Worm (Caenorhabditis elegans) whole organism, late embryonic: ENCODE data around the gene Y82E9BR.17.

Experiments
- C08G9.2 ChIP-seq: sonication (generic microtip); optimal IDR thresholded peaks from 2 replicates; lab custom pipeline; 2016; ENCODE audit warnings: mild to moderate bottlenecking, missing genetic modification characterization, moderate library complexity, missing compliant biosample characterization
- C38D4.7 ChIP-seq: fragments of 200-800 bp; sonication (Bioruptor generic); optimal IDR thresholded peaks from 2 replicates; lab custom pipeline; 2018; ENCODE audit warnings: mild to moderate bottlenecking, missing genetic modification characterization, moderate library complexity, missing compliant biosample characterization
- F13H6.1 ChIP-seq: sonication (generic microtip); optimal IDR thresholded peaks from 2 replicates; lab custom pipeline; 2016; ENCODE audit warnings: missing genetic modification characterization, missing compliant biosample characterization
- K02D7.2 ChIP-seq: sonication (generic microtip); optimal IDR thresholded peaks from 2 replicates; lab custom pipeline; 2017; ENCODE audit warnings: mild to moderate bottlenecking, missing genetic modification characterization, missing compliant biosample characterization
- K09A11.1 ChIP-seq: sonication (generic microtip); optimal IDR thresholded peaks from 2 replicates; lab custom pipeline; 2017; ENCODE audit warnings: antibody characterized with exemption, mild to moderate bottlenecking, missing genetic modification characterization, missing compliant biosample characterization; ENCODE audit not compliant: insufficient read depth
- ahr-1 ChIP-seq: sonication (generic microtip); optimal IDR thresholded peaks from 2 replicates; lab custom pipeline; 2016; ENCODE audit warnings: missing genetic modification characterization, missing compliant biosample characterization
- ama-1 ChIP-seq: fragments of 150-350 bp; optimal IDR thresholded peaks from 2 replicates; lab custom pipeline; 2014
- ceh-18 ChIP-seq: sonication (generic microtip); optimal IDR thresholded peaks from 2 replicates; lab custom pipeline; 2016; ENCODE audit warnings: missing genetic modification characterization, missing compliant biosample characterization
- ceh-19 ChIP-seq: fragments of 200-800 bp; sonication (Bioruptor generic); optimal IDR thresholded peaks from 2 replicates; lab custom pipeline; 2018; ENCODE audit warnings: mild to moderate bottlenecking, missing genetic modification characterization, missing compliant biosample characterization
- ceh-31 ChIP-seq: sonication (generic microtip); optimal IDR thresholded peaks from 2 replicates; lab custom pipeline; 2016; ENCODE audit warnings: missing genetic modification characterization, missing compliant biosample characterization
- ceh-45 ChIP-seq: fragments of 200-800 bp; sonication (Bioruptor generic); IDR thresholded peaks from 2 replicates; pipeline ENCODE4 v1.3.6; 2022; ENCODE audit warnings: missing genetic modification reagents, missing genetic modification characterization, missing compliant biosample characterization
- ceh-48 ChIP-seq: sonication (generic microtip); optimal IDR thresholded peaks from 2 replicates; lab custom pipeline; 2016; ENCODE audit warnings: missing genetic modification characterization, inconsistent platforms, missing compliant biosample characterization
- ceh-6 ChIP-seq: fragments of 200-800 bp; sonication (Bioruptor generic); optimal IDR thresholded peaks from 2 replicates; lab custom pipeline; 2018; ENCODE audit warnings: mild to moderate bottlenecking, missing genetic modification characterization, missing compliant biosample characterization
- che-1 ChIP-seq: sonication (generic microtip); optimal IDR thresholded peaks from 2 replicates; lab custom pipeline; 2016; ENCODE audit warnings: mild to moderate bottlenecking, missing genetic modification characterization, missing compliant biosample characterization
- dmd-4 ChIP-seq: sonication (generic microtip); optimal IDR thresholded peaks from 2 replicates; lab custom pipeline; 2016; ENCODE audit warnings: borderline replicate concordance, missing genetic modification characterization, missing compliant biosample characterization
- dve-1 ChIP-seq: sonication (generic microtip); optimal IDR thresholded peaks from 2 replicates; lab custom pipeline; 2017; ENCODE audit warnings: antibody characterized with exemption, mild to moderate bottlenecking, missing genetic modification characterization, missing compliant biosample characterization
- elt-2 ChIP-seq: sonication (generic microtip); optimal IDR thresholded peaks from 2 replicates; lab custom pipeline; 2016; ENCODE audit warnings: missing genetic modification reagents, missing genetic modification characterization, missing compliant biosample characterization
- elt-4 ChIP-seq: sonication (generic microtip); optimal IDR thresholded peaks from 2 replicates; lab custom pipeline; 2016; ENCODE audit warnings: missing genetic modification characterization, missing compliant biosample characterization
- eyg-1 ChIP-seq: sonication (generic microtip); optimal IDR thresholded peaks from 2 replicates; lab custom pipeline; 2016; ENCODE audit warnings: missing genotype, missing genetic modification characterization, missing compliant biosample characterization
- fkh-10 ChIP-seq: fragments of 150-350 bp; optimal IDR thresholded peaks from 2 replicates; lab custom pipeline; 2014; ENCODE audit warnings: missing biosample characterization, missing genetic modification reagents, missing genetic modification characterization
- fkh-6 ChIP-seq: sonication (generic microtip); optimal IDR thresholded peaks from 2 replicates; lab custom pipeline; 2016; ENCODE audit warnings: missing genetic modification characterization, missing compliant biosample characterization
- hlh-15 ChIP-seq: sonication (generic microtip); optimal IDR thresholded peaks from 2 replicates; lab custom pipeline; 2016; ENCODE audit warnings: missing genetic modification characterization, missing compliant biosample characterization
- hlh-30 ChIP-seq: sonication (generic microtip); optimal IDR thresholded peaks from 2 replicates; lab custom pipeline; 2017; ENCODE audit warnings: antibody characterized with exemption, missing genetic modification characterization, missing compliant biosample characterization; ENCODE audit not compliant: insufficient read depth
- hlh-8 ChIP-seq: sonication (generic microtip); optimal IDR thresholded peaks from 2 replicates; lab custom pipeline; 2016; ENCODE audit warnings: missing genotype, missing genetic modification characterization, missing compliant biosample characterization
- lim-6 ChIP-seq: sonication (generic microtip); optimal IDR thresholded peaks from 2 replicates; lab custom pipeline; 2016; ENCODE audit warnings: missing genetic modification characterization, missing compliant biosample characterization
- lin-11 ChIP-seq: fragments of 200-800 bp; sonication (Bioruptor generic); optimal IDR thresholded peaks from 2 replicates; lab custom pipeline; 2018; ENCODE audit warnings: mild to moderate bottlenecking, missing genetic modification characterization, missing compliant biosample characterization
- madf-2 ChIP-seq: sonication (generic microtip); optimal IDR thresholded peaks from 2 replicates; lab custom pipeline; 2017; ENCODE audit warnings: missing genetic modification characterization, missing compliant biosample characterization
- nfya-1 ChIP-seq: sonication (generic microtip); optimal IDR thresholded peaks from 2 replicates; lab custom pipeline; 2017; ENCODE audit warnings: missing genetic modification characterization, mild to moderate bottlenecking, missing compliant biosample characterization, antibody characterized with exemption, moderate library complexity
- nhr-11 ChIP-seq: fragments of 150-350 bp; optimal IDR thresholded peaks from 2 replicates; lab custom pipeline; 2014; ENCODE audit warnings: missing biosample characterization, missing genetic modification characterization
- npax-4 ChIP-seq: sonication (generic microtip); optimal IDR thresholded peaks from 2 replicates; lab custom pipeline; 2016; ENCODE audit warnings: missing genetic modification characterization, missing compliant biosample characterization
- odd-2 ChIP-seq: sonication (generic microtip); optimal IDR thresholded peaks from 2 replicates; lab custom pipeline; 2017; ENCODE audit warnings: antibody characterized with exemption, mild to moderate bottlenecking, missing genetic modification characterization, missing compliant biosample characterization
- pag-3 ChIP-seq: sonication (generic microtip); optimal IDR thresholded peaks from 2 replicates; lab custom pipeline; 2016; ENCODE audit warnings: missing compliant biosample characterization, missing genetic modification characterization, borderline replicate concordance
- pha-2 ChIP-seq: sonication (generic microtip); optimal IDR thresholded peaks from 2 replicates; lab custom pipeline; 2017; ENCODE audit warnings: mild to moderate bottlenecking, missing genetic modification characterization, missing compliant biosample characterization
- pqm-1 ChIP-seq: sonication (generic microtip); optimal IDR thresholded peaks from 2 replicates; lab custom pipeline; 2016; ENCODE audit warnings: missing genetic modification characterization, missing compliant biosample characterization
- pros-1 ChIP-seq: fragments of 150-350 bp; optimal IDR thresholded peaks from 2 replicates; lab custom pipeline; 2014; ENCODE audit warnings: missing biosample characterization, missing genetic modification reagents, missing genetic modification characterization
- rnt-1 ChIP-seq: sonication (generic microtip); optimal IDR thresholded peaks from 2 replicates; lab custom pipeline; 2016; ENCODE audit warnings: missing genetic modification characterization, missing compliant biosample characterization
- sdc-2 ChIP-seq: sonication (generic microtip); optimal IDR thresholded peaks from 2 replicates; lab custom pipeline; 2016; ENCODE audit warnings: missing genotype, missing genetic modification characterization, missing compliant biosample characterization
- syd-9 ChIP-seq: sonication (generic microtip); optimal IDR thresholded peaks from 2 replicates; lab custom pipeline; 2016; ENCODE audit warnings: mild to moderate bottlenecking, missing genetic modification characterization, moderate library complexity, missing compliant biosample characterization
- tbx-2 ChIP-seq: sonication (generic microtip); optimal IDR thresholded peaks from 2 replicates; lab custom pipeline; 2016; ENCODE audit warnings: missing genetic modification characterization, missing compliant biosample characterization
- tbx-7 ChIP-seq: sonication (generic microtip); optimal IDR thresholded peaks from 2 replicates; lab custom pipeline; 2016; ENCODE audit warnings: missing genotype, missing genetic modification characterization, missing compliant biosample characterization
- ttx-3 ChIP-seq: sonication (generic microtip); optimal IDR thresholded peaks from 2 replicates; lab custom pipeline; 2016; ENCODE audit warnings: missing genetic modification reagents, missing genetic modification characterization, missing compliant biosample characterization
- unc-42 ChIP-seq: sonication (generic microtip); optimal IDR thresholded peaks from 2 replicates; lab custom pipeline; 2016; ENCODE audit warnings: missing genotype, missing genetic modification characterization, missing compliant biosample characterization
- unc-55 ChIP-seq: sonication (generic microtip); optimal IDR thresholded peaks from 2 replicates; lab custom pipeline; 2017; ENCODE audit warnings: missing biosample characterization, missing genetic modification reagents, missing genetic modification characterization
- ztf-16 ChIP-seq: sonication (generic microtip); optimal IDR thresholded peaks from 2 replicates; lab custom pipeline; 2017; ENCODE audit warnings: missing genetic modification characterization, missing compliant biosample characterization

The Y82E9BR.17 gene

DNA sequence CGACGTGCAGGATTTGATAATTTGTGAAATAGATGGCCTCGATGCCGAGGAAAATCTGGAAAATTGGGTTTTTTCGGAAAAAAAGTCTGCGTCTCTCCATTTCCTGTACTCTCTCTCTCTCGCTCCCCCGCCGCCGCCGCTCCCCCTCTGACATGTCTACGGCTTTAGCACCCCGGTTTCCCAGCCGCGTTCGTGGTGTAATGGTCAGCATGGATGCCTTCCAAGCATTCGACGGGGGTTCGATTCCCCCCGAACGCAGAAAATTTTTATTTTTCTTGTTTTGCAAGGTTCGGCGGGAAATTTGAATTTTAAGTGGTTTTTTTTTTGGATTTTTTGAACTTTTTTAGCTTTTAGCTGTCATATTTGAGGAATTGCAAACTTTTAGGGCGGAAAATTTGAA is 31.3 kb downstream of the Y82E9BR.17 start (continued):
- no peak for TF ChIP-seq pros-1 (tag; lab: Kevin White, UChicago)
- peak; percentile 41 for TF ChIP-seq pha-2 (tag; lab: Kevin White, UChicago)
- TF ChIP-seq sdc-2 = peak; percentile 55
- TF ChIP-seq lim-6 (tag; lab: Kevin White, UChicago) = peak; percentile 20
- peak; percentile 37 for TF ChIP-seq unc-42
- peak; percentile 45 for TF ChIP-seq ahr-1 (tag; lab: Kevin White, UChicago)
- peak; percentile 54 for TF ChIP-seq ceh-19 (GFP tag; lab: Kevin White, UChicago)
- no peak for TF ChIP-seq K09A11.1 (tag; lab: Kevin White, UChicago)
- TF ChIP-seq ceh-45 = peak; percentile 72; the same call in 1 of the 2 replicates
- TF ChIP-seq ztf-16 (tag; lab: Kevin White, UChicago) = peak; percentile 47
- TF ChIP-seq K02D7.2 (tag; lab: Kevin White, UChicago) = peak; percentile 57
- peak; percentile 62 for TF ChIP-seq hlh-15 (tag; lab: Kevin White, UChicago)
- peak; percentile 47 for TF ChIP-seq pqm-1
- TF ChIP-seq ttx-3 (tag; lab: Kevin White, UChicago) = peak; percentile 55
- TF ChIP-seq eyg-1 = no peak
- no peak for TF ChIP-seq odd-2 (tag; lab: Kevin White, UChicago)

- TF ChIP-seq ttx-3 (tag; lab: Kevin White, UChicago) (no peak), npax-4 (tag; lab: Kevin White, UChicago) (no peak), lin-11 (tag; lab: Kevin White, UChicago) (no peak), hlh-8 (no peak), elt-4 (tag; lab: Kevin White, UChicago) (no peak), ceh-19 (GFP tag; lab: Kevin White, UChicago) (no peak), fkh-6 (tag; lab: Kevin White, UChicago) (no peak), che-1 (no peak), hlh-30 (tag; lab: Kevin White, UChicago) (no peak), madf-2 (tag; lab: Kevin White, UChicago) (no peak), hlh-15 (tag; lab: Kevin White, UChicago) (no peak), ceh-6 (no peak), K02D7.2 (tag; lab: Kevin White, UChicago) (no peak), rnt-1 (tag; lab: Kevin White, UChicago) (no peak), tbx-7 (tag; lab: Kevin White, UChicago) (no peak), ceh-45 (no peak), C38D4.7 (GFP tag; lab: Kevin White, UChicago) (no peak), pqm-1 (no peak), F13H6.1 (tag; lab: Kevin White, UChicago) (no peak)
These were observed 34.1 kb downstream of the Y82E9BR.17 start for ce11 chrIII:1421436-1421835.

DNA sequence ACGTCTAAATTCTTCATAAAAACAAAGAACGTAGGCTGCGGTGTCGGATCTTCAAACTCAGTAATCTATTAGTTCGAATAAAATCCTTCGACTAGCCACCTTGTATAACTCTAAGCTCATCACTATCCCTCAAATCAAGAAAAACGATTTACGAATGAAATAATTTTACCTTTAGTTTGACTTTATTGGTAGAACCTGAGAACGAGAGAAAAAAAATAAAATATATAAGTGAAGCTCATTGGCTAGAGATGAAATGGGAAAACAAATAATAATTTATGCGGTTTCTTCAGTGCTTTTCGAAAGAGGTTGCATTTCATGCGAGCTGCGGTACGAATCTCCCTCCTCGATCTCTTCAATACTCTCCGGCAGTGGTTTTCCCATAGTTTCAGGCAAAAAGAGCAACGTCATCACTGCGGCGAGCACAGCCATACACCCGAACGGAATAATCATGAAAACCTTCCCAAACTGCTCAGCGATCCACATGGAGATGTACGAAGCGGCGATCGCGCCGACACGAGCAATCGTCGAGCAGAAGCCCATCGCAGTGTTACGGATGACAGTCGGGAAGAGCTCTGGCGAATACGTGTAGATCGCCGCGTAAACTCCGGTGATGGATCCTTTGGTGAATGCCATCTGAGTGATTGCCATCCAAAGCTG is 35.7 kb downstream of the Y82E9BR.17 start:
- TF ChIP-seq tbx-2 (no peak), ama-1 (lab: Kevin White, UChicago) (peak; percentile 29)

- TF ChIP-seq fkh-10 (no peak), hlh-15 (tag; lab: Kevin White, UChicago) (no peak), nhr-11 (no peak)
- TF ChIP-seq, all 69 proteins: peak for 0
These were observed 36.4 kb downstream of the Y82E9BR.17 start, which contains the start of gene Y82E9BR.3 for ce11 chrIII:1419146-1419636. Gene Y82E9BR.3, plus strand, starts transcription at chrIII:1419196.

- peak; percentile 96 for TF ChIP-seq nfya-1 (tag; lab: Kevin White, UChicago)
- peak; percentile 19 for TF ChIP-seq F13H6.1 (tag; lab: Kevin White, UChicago)
- peak; percentile 59 for TF ChIP-seq hlh-30 (tag; lab: Kevin White, UChicago)
- peak; percentile 30 for TF ChIP-seq ceh-31 (tag; lab: Kevin White, UChicago)
- TF ChIP-seq ceh-48 = peak; percentile 64
- TF ChIP-seq C08G9.2 (tag; lab: Kevin White, UChicago) = peak; percentile 13
- TF ChIP-seq syd-9 (tag; lab: Kevin White, UChicago) = peak; percentile 18
- TF ChIP-seq rnt-1 (tag; lab: Kevin White, UChicago) = no peak
- TF ChIP-seq tbx-2 = peak; percentile 55
- peak; percentile 77 for TF ChIP-seq ceh-18 (tag; lab: Kevin White, UChicago)
- TF ChIP-seq K09A11.1 (tag; lab: Kevin White, UChicago) = no peak
- peak; percentile 41 for TF ChIP-seq dve-1
- no peak for TF ChIP-seq dmd-4
- peak; percentile 28 for TF ChIP-seq elt-2 (tag; lab: Kevin White, UChicago)
- TF ChIP-seq unc-55 = peak; percentile 7
- TF ChIP-seq pag-3 (tag; lab: Kevin White, UChicago) = peak; percentile 6
- TF ChIP-seq, all 69 proteins: peak for 13
These were observed 36.9 kb downstream of the Y82E9BR.17 start for ce11 chrIII:1418709-1419108.
